Worm (Caenorhabditis elegans) whole organism, L4 larva: Measurements from ENCODE around the gene C44H4.4.

Source experiments
- F26F4.8 ChIP-seq: fragments of 200-800 bp; sonication (Bioruptor generic); conservative IDR thresholded peaks from 2 replicates; pipeline ENCODE4 v1.3.6; 2022; ENCODE audit warnings: missing genetic modification characterization, missing compliant biosample characterization
- F49E8.2 ChIP-seq: sonication (generic microtip); optimal IDR thresholded peaks from 2 replicates; lab custom pipeline; 2016; ENCODE audit warnings: missing compliant biosample characterization, mild to moderate bottlenecking, missing genetic modification characterization, borderline replicate concordance
- R02D3.7 ChIP-seq: fragments of 150-350 bp; sonication (generic microtip); optimal IDR thresholded peaks from 3 replicates; lab custom pipeline; 2014; ENCODE audit warnings: missing biosample characterization, missing genetic modification characterization
- Y5F2A.4 ChIP-seq: fragments of 200-800 bp; sonication (Bioruptor generic); optimal IDR thresholded peaks from 2 replicates; lab custom pipeline; 2018; ENCODE audit warnings: mild to moderate bottlenecking, missing genetic modification characterization, missing compliant biosample characterization
- ceh-20 ChIP-seq: fragments of 200-800 bp; sonication (Bioruptor generic); IDR thresholded peaks from 2 replicates; pipeline ENCODE4 v1.3.6; 2022; ENCODE audit warnings: missing genetic modification reagents, missing genetic modification characterization, missing compliant biosample characterization
- mxl-3 ChIP-seq: fragments of 200-800 bp; sonication (Bioruptor generic); optimal IDR thresholded peaks from 2 replicates; lab custom pipeline; 2018; ENCODE audit warnings: mild to moderate bottlenecking, missing genetic modification characterization, missing compliant biosample characterization
- nhr-10 ChIP-seq: fragments of 150-350 bp; optimal IDR thresholded peaks from 2 replicates; lab custom pipeline; 2014; ENCODE audit warnings: missing biosample characterization, missing genetic modification characterization
- nhr-237 ChIP-seq: sonication (generic microtip); optimal IDR thresholded peaks from 2 replicates; lab custom pipeline; 2017; ENCODE audit warnings: missing biosample characterization, missing genetic modification characterization
- pha-4 ChIP-seq, 2 experiments: fragments of 150-350 bp in 1 of 2; fragments of 200-800 bp in 1 of 2; sonication (Bioruptor generic) in 1 of 2; IDR thresholded peaks in 1 of 2; optimal IDR thresholded peaks in 1 of 2; 2 replicates each; pipeline versions ENCODE4 v1.3.6 to Lab custom; 2014 to 2022; ENCODE audit warnings: missing genetic modification characterization in 2 of 2, missing genetic modification reagents in 2 of 2, missing biosample characterization in 1 of 2, missing compliant biosample characterization in 1 of 2
- pqm-1 ChIP-seq: sonication (generic microtip); optimal IDR thresholded peaks from 2 replicates; lab custom pipeline; 2017; ENCODE audit warnings: missing biosample characterization, missing genetic modification characterization
- tra-1 ChIP-seq: fragments of 200-800 bp; sonication (Bioruptor generic); IDR thresholded peaks from 2 replicates; pipeline ENCODE4 v1.3.6; 2022; ENCODE audit warnings: missing genetic modification reagents, missing genetic modification characterization, missing compliant biosample characterization
- unc-39 ChIP-seq: sonication (generic microtip); optimal IDR thresholded peaks from 2 replicates; lab custom pipeline; 2017; ENCODE audit warnings: missing biosample characterization, missing genetic modification characterization

ce11 chrX:14571277-14571676 lies 17.6 kb downstream of the C44H4.4 start:
- TF ChIP-seq F26F4.8 (GFP tag; lab: Robert Waterston, UW) (no peak), pha-4 (GFP tag; IDR thresholded peaks at IDR 0.05; lab: Robert Waterston, UW) (no peak), pha-4 (tag; optimal IDR thresholded peaks at IDR 0.05; lab: Kevin White, UChicago) (no peak), unc-39 (tag; lab: Kevin White, UChicago) (no peak), tra-1 (GFP tag; lab: Robert Waterston, UW) (no peak), nhr-237 (no peak), pqm-1 (tag; lab: Kevin White, UChicago) (no peak), mxl-3 (no peak), ceh-20 (no peak), Y5F2A.4 (GFP tag; lab: Kevin White, UChicago) (no peak), F49E8.2 (tag; lab: Kevin White, UChicago) (no peak), nhr-10 (no peak), R02D3.7 (no peak)
